Worm (Caenorhabditis elegans) whole organism, mixed stage, embryonic: ENCODE measurements around the gene Y69H2.7.

Experiments
- blmp-1 ChIP-seq: fragments of 150-350 bp; optimal IDR thresholded peaks from 2 replicates; lab custom pipeline; 2014; ENCODE audit warnings: missing biosample characterization, missing genetic modification characterization
- lin-13 ChIP-seq: fragments of 150-350 bp; optimal IDR thresholded peaks from 2 replicates; lab custom pipeline; 2014; ENCODE audit warnings: missing biosample characterization, missing genetic modification characterization
- nhr-237 ChIP-seq: fragments of 150-350 bp; optimal IDR thresholded peaks from 2 replicates; lab custom pipeline; 2014; ENCODE audit warnings: missing biosample characterization, missing genetic modification characterization
- snpc-4 ChIP-seq: fragments of 150-350 bp; optimal IDR thresholded peaks from 2 replicates; lab custom pipeline; 2014; ENCODE audit warnings: missing biosample characterization, missing genetic modification characterization
- unc-62 ChIP-seq: fragments of 150-350 bp; optimal IDR thresholded peaks from 2 replicates; lab custom pipeline; 2014; ENCODE audit warnings: missing biosample characterization, missing genetic modification reagents, missing genetic modification characterization
- ztf-11 ChIP-seq: fragments of 150-350 bp; optimal IDR thresholded peaks from 2 replicates; lab custom pipeline; 2014; ENCODE audit warnings: missing biosample characterization, missing genetic modification characterization

DNA sequence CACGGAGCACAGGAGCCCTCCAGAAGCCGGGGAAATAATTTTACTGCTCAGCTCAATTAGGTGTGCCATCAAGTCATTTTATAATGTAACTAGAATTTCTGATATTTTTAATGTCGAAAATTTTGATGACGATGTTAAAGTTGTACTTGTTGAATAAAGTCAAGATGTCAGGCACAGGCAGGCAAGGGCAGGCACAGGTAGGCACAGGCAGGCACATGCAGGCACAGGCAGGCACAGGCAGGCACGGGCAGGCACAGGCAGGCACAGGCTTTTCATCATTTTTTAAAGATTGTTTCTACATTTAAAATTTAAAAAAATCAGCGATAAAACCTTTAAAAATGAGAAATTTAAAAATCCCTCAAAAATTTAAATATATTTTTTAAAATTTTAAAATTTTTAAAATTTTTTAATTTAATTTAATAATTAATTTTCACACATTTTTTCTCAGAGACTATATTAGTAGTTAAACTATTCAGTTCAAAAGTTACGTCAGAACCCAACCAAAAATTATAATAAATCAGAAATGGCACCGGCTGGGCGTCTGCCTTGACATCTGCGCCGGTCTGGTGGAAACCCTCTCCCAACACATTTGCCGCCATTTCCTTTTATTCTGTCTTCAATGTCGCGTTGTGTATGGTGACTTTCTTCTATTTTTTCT, 19.5 kb downstream of the Y69H2.7 start, which contains the start of gene Y17D7C.6:
- TF ChIP-seq snpc-4 (tag; lab: Kevin White, UChicago) (no peak), unc-62 (GFP tag; lab: Kevin White, UChicago) (no peak), lin-13 (tag; lab: Kevin White, UChicago) (no peak), nhr-237 (no peak), ztf-11 (no peak), blmp-1 (tag; lab: Kevin White, UChicago) (no peak)
